Worm (Caenorhabditis elegans) whole organism, L1 larva: ENCODE results near the gene crn-7.

Source experiments
- ama-1 ChIP-seq: fragments of 150-350 bp; optimal IDR thresholded peaks from 2 replicates; lab custom pipeline; 2014
- blmp-1 ChIP-seq: fragments of 150-350 bp; optimal IDR thresholded peaks from 2 replicates; lab custom pipeline; 2014; ENCODE audit warnings: missing biosample characterization, missing genetic modification characterization
- ces-1 ChIP-seq: fragments of 150-350 bp; optimal IDR thresholded peaks from 2 replicates; lab custom pipeline; 2014; ENCODE audit warnings: missing biosample characterization, missing genetic modification reagents, missing genetic modification characterization
- elt-2 ChIP-seq: sonication (generic microtip); optimal IDR thresholded peaks from 2 replicates; lab custom pipeline; 2016; ENCODE audit warnings: missing genetic modification characterization, mild to moderate bottlenecking, inconsistent platforms, missing compliant biosample characterization, missing genetic modification reagents
- ets-5 ChIP-seq: fragments of 200-800 bp; sonication (Bioruptor generic); IDR thresholded peaks from 2 replicates; pipeline ENCODE4 v1.3.6; 2022; ENCODE audit warnings: missing genetic modification characterization, missing compliant biosample characterization
- grh-1 ChIP-seq: fragments of 200-800 bp; sonication (Bioruptor generic); IDR thresholded peaks from 2 replicates; pipeline ENCODE4 v1.3.6; 2022; ENCODE audit warnings: missing genetic modification reagents, missing genetic modification characterization, missing compliant biosample characterization
- jun-1 ChIP-seq: fragments of 150-350 bp; optimal IDR thresholded peaks from 2 replicates; lab custom pipeline; 2014; ENCODE audit warnings: missing biosample characterization, missing genetic modification reagents, missing genetic modification characterization
- lsy-2 ChIP-seq, 2 experiments: fragments of 150-350 bp; optimal IDR thresholded peaks; 2 replicates each; lab custom pipeline; 2014; ENCODE audit warnings: missing biosample characterization in 2 of 2, missing genetic modification characterization in 2 of 2
- mdl-1 ChIP-seq, 2 experiments: fragments of 150-350 bp; optimal IDR thresholded peaks; 2 replicates each; lab custom pipeline; 2014 to 2017; ENCODE audit warnings: missing biosample characterization in 2 of 2, missing genetic modification characterization in 2 of 2, inconsistent platforms in 1 of 2
- nhr-12 ChIP-seq: sonication (generic microtip); optimal IDR thresholded peaks from 2 replicates; lab custom pipeline; 2017; ENCODE audit warnings: missing biosample characterization, missing genetic modification characterization
- nhr-77 ChIP-seq: fragments of 150-350 bp; optimal IDR thresholded peaks from 2 replicates; lab custom pipeline; 2014; ENCODE audit warnings: missing biosample characterization, missing genetic modification characterization
- snpc-4 ChIP-seq: fragments of 150-350 bp; optimal IDR thresholded peaks from 2 replicates; lab custom pipeline; 2014; ENCODE audit warnings: missing biosample characterization, missing genetic modification characterization
- tbx-2 ChIP-seq: sonication (generic microtip); optimal IDR thresholded peaks from 2 replicates; lab custom pipeline; 2016; ENCODE audit warnings: missing genetic modification characterization, missing compliant biosample characterization
- ztf-4 ChIP-seq: fragments of 150-350 bp; optimal IDR thresholded peaks from 2 replicates; lab custom pipeline; 2014; ENCODE audit warnings: missing biosample characterization, missing genetic modification characterization

- TF ChIP-seq nhr-12 (tag; lab: Kevin White, UChicago): no peak
- TF ChIP-seq nhr-77 (tag; lab: Kevin White, UChicago): no peak
- no peak for TF ChIP-seq ets-5 (GFP tag; lab: Robert Waterston, UW)
- TF ChIP-seq snpc-4: no peak
- no peak for TF ChIP-seq jun-1 (tag; lab: Kevin White, UChicago)
- no peak for TF ChIP-seq grh-1 (GFP tag; lab: Robert Waterston, UW)
- TF ChIP-seq elt-2 (tag; lab: Kevin White, UChicago): no peak
- peak; percentile 64 for TF ChIP-seq blmp-1
- TF ChIP-seq tbx-2: no peak
- TF ChIP-seq ama-1 (lab: Kevin White, UChicago): no peak
- TF ChIP-seq ces-1 (GFP tag; lab: Kevin White, UChicago): no peak
- peak; percentile 11 to 32 for TF ChIP-seq lsy-2 (tag; optimal IDR thresholded peaks at IDR 0.05; lab: Kevin White, UChicago)
- TF ChIP-seq ztf-4 (tag; lab: Kevin White, UChicago): no peak
- TF ChIP-seq mdl-1 (tag; optimal IDR thresholded peaks at IDR 0.05; lab: Kevin White, UChicago): no peak
Observed at ce11 chrIII:8242809-8243208, 25.5 kb upstream of the crn-7 start, which contains the start of gene C02F5.12.
